Worm (Caenorhabditis elegans): ENCODE data around the gene F13H10.1.

DNA sequence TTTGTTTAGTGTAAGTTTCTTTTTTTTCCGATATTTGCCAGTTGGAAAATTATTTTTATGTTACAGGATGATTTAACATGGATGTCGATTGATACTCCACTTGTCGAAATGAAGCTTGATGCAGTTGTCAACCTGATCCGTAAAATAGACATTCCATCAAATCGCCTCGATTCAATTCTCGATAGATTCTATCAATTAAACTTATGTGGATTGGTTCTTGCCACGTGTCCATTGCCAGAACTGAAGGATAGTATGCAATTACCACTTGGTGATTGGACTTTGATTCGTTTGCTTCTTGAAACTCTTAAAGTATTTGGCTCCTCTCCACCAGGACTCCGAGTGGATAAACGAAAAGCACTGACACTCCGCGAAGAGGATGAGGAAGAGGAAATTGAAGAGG, 40.0 kb downstream of the F13H10.1 start:
- no peak for TF ChIP-seq W03F9.2 (tag; optimal IDR thresholded peaks at IDR 0.05)
- no peak for TF ChIP-seq him-1 (tag; optimal IDR thresholded peaks at IDR 0.05)
- no peak for TF ChIP-seq dao-5 (tag; optimal IDR thresholded peaks at IDR 0.05)

Measured in whole organism, L4/young adult.